Worm (Caenorhabditis elegans) whole organism, dauer: ENCODE data around the gene T05C3.6.

Experiments used
- unc-62 ChIP-seq: sonication (generic microtip); optimal IDR thresholded peaks from 2 replicates; lab custom pipeline; 2017; ENCODE audit warnings: missing biosample characterization, missing genetic modification reagents, missing genetic modification characterization

T05C3.6 gene

ce11 chrV:5538500-5538899 is 48.3 kb downstream of the T05C3.6 start, which contains the start of gene cft-1:
Gene cft-1 (plus strand): TSS chrV:5538800.
- no peak for TF ChIP-seq unc-62 (GFP tag; lab: Kevin White, UChicago)
